Fruit fly (Drosophila melanogaster): Measurements from ENCODE around the gene sev.

sev gene

DNA sequence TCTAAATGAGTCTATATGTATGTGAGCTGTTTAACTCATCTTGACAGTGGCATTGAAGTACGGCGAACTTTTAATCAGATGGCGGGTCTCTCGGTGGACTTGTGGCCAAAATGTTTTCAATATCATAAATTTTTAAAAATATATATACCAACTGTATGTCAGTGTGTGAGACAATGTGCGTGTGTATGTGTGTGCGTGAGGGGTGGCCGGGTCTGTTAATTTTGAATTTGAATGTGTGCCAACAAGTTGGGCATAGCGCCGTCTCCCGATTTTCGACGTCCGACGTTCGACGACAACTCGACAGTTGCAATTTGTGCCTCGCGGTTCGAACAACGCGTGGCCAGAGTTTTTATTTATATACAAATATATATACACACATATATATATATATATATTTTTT, 41.6 kb downstream of the sev start, which contains the start of gene SmydA-4:
TSS of gene SmydA-4 (plus strand) at position 301 of the 400 bp plus-strand sequence.
- no peak for TF ChIP-seq ss (GFP tag; optimal IDR thresholded peaks at IDR 0.05)
- TF ChIP-seq CG1621 (tag; optimal IDR thresholded peaks at IDR 0.05), result no peak
- no peak for TF ChIP-seq fkh (GFP tag; optimal IDR thresholded peaks at IDR 0.05)
- no peak for TF ChIP-seq Sox14 (GFP tag; optimal IDR thresholded peaks at IDR 0.05)
- TF ChIP-seq fd59A (GFP tag; optimal IDR thresholded peaks at IDR 0.05), result no peak
- no peak for TF ChIP-seq CG8632 (GFP tag; optimal IDR thresholded peaks at IDR 0.05)
- TF ChIP-seq pdm3 (GFP tag; optimal IDR thresholded peaks at IDR 0.05), result no peak
- no peak for TF ChIP-seq Gug (GFP tag; IDR thresholded peaks at IDR 0.05)

DNA sequence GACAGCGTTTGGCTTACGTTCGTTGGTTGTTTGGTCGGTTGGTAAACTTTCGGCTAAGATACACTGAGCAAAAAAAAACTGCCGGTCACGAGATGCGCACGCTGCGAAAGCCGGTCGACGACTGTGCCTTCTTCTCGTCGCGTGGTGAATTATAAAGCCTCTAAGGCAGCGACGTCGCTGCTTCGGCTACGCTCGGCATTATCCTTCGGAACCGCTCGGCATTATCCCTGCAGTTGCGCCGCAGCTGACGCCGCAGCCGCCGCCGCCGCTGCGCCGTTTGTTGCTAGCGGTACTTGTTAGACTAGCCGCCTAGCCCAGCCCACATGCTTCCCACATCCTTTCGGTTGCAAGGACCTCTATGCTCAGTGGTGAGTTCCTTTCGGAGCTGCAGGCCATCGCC, 46.3 kb downstream of the sev start, which contains the start of gene vex:
TSS of gene vex (minus strand) at position 114 of the 400 bp plus-strand sequence.
- TF ChIP-seq salr (GFP tag; optimal IDR thresholded peaks at IDR 0.05), result no peak
- no peak for TF ChIP-seq Sox102F (GFP tag; optimal IDR thresholded peaks at IDR 0.05)
- no peak for TF ChIP-seq CG11902 (GFP tag; optimal IDR thresholded peaks at IDR 0.05)
- TF ChIP-seq CG6854 (GFP tag; optimal IDR thresholded peaks at IDR 0.05), result no peak
- TF ChIP-seq Blimp-1 (GFP tag; optimal IDR thresholded peaks at IDR 0.05), result no peak
- TF ChIP-seq Met (GFP tag; optimal IDR thresholded peaks at IDR 0.05), result no peak
- TF ChIP-seq CG3032 (tag; optimal IDR thresholded peaks at IDR 0.05), result no peak
- no peak for TF ChIP-seq CG6808 (GFP tag; optimal IDR thresholded peaks at IDR 0.05)
- TF ChIP-seq Eip93F (GFP tag; optimal IDR thresholded peaks at IDR 0.05), result no peak
- TF ChIP-seq Sox14 (GFP tag; optimal IDR thresholded peaks at IDR 0.05), result no peak

All from whole organism, prepupa.